Fruit fly (Drosophila melanogaster) whole organism, embryonic: ENCODE results near the gene CG15390.

ENCODE experiments used
- Abd-B ChIP-seq: fragments of 200-800 bp; sonication (Bioruptor generic); optimal IDR thresholded peaks from 2 replicates; lab custom pipeline; 2018; ENCODE audit warnings: missing biosample characterization, mild to moderate bottlenecking, missing genetic modification characterization, moderate library complexity
- Bdp1 ChIP-seq: fragments of 200-800 bp; sonication (Bioruptor generic); optimal IDR thresholded peaks from 3 replicates; lab custom pipeline; 2016; ENCODE audit warnings: missing biosample characterization, missing genetic modification characterization
- Bgb ChIP-seq: fragments of 200-800 bp; sonication (Bioruptor generic); IDR thresholded peaks from 2 replicates; pipeline ENCODE4 v1.3.6; 2022; ENCODE audit warnings: missing biosample characterization, missing genetic modification characterization; ENCODE audit not compliant: partially characterized antibody
- CG13287 ChIP-seq: fragments of 200-800 bp; sonication (Bioruptor generic); IDR thresholded peaks from 2 replicates; pipeline ENCODE4 v1.3.6; 2022; ENCODE audit warnings: missing biosample characterization, missing genetic modification characterization; ENCODE audit not compliant: partially characterized antibody
- CG13624 ChIP-seq: fragments of 200-800 bp; sonication (Bioruptor generic); optimal IDR thresholded peaks from 2 replicates; lab custom pipeline; 2016; ENCODE audit warnings: missing biosample characterization, missing genetic modification characterization
- CG14014 ChIP-seq: fragments of 200-800 bp; sonication (Bioruptor generic); IDR thresholded peaks from 2 replicates; pipeline ENCODE4 v1.3.6; 2022; ENCODE audit warnings: missing biosample characterization, missing genetic modification characterization
- CG14860 ChIP-seq: fragments of 200-800 bp; sonication (Bioruptor generic); IDR thresholded peaks from 3 replicates; pipeline ENCODE4 v1.3.6; 2022; ENCODE audit warnings: missing biosample characterization, missing genetic modification characterization; ENCODE audit not compliant: partially characterized antibody
- CG17359 ChIP-seq: fragments of 200-800 bp; sonication (Bioruptor generic); optimal IDR thresholded peaks from 3 replicates; lab custom pipeline; 2018; ENCODE audit warnings: missing biosample characterization, mild to moderate bottlenecking, missing genetic modification characterization, moderate library complexity
- CG17361 ChIP-seq: fragments of 200-800 bp; sonication (Bioruptor generic); IDR thresholded peaks from 3 replicates; pipeline ENCODE4 v1.3.6; 2022; ENCODE audit warnings: missing biosample characterization, missing genetic modification characterization
- CG2678 ChIP-seq: fragments of 200-800 bp; sonication (Bioruptor generic); optimal IDR thresholded peaks from 3 replicates; lab custom pipeline; 2019; ENCODE audit warnings: missing biosample characterization, mild to moderate bottlenecking, missing genetic modification characterization, moderate library complexity
- CG32532 ChIP-seq: fragments of 200-800 bp; sonication (Bioruptor generic); IDR thresholded peaks from 2 replicates; pipeline ENCODE4 v1.3.6; 2022; ENCODE audit warnings: missing biosample characterization, missing genetic modification characterization
- CG34422 ChIP-seq: fragments of 200-800 bp; sonication (Bioruptor generic); IDR thresholded peaks from 3 replicates; pipeline ENCODE4 v1.3.6; 2022; ENCODE audit warnings: missing biosample characterization, missing genetic modification characterization
- CG4617 ChIP-seq: fragments of 200-800 bp; sonication (Bioruptor generic); optimal IDR thresholded peaks from 3 replicates; lab custom pipeline; 2016; ENCODE audit warnings: missing biosample characterization, missing genetic modification characterization, borderline replicate concordance
- CG4820 ChIP-seq: fragments of 200-800 bp; sonication (Bioruptor generic); optimal IDR thresholded peaks from 3 replicates; lab custom pipeline; 2016; ENCODE audit warnings: missing biosample characterization, missing genetic modification characterization
- CG4854 ChIP-seq: fragments of 200-800 bp; sonication (Bioruptor generic); optimal IDR thresholded peaks from 2 replicates; lab custom pipeline; 2016; ENCODE audit warnings: missing biosample characterization, missing genetic modification characterization, inconsistent platforms
- CG6689 ChIP-seq: fragments of 200-800 bp; sonication (Bioruptor generic); IDR thresholded peaks from 2 replicates; pipeline ENCODE4 v1.3.6; 2022; ENCODE audit warnings: missing biosample characterization, missing genetic modification characterization
- CG7745 ChIP-seq: fragments of 200-800 bp; sonication (Bioruptor generic); optimal IDR thresholded peaks from 2 replicates; lab custom pipeline; 2018; ENCODE audit warnings: missing biosample characterization, mild to moderate bottlenecking, missing genetic modification characterization, moderate library complexity
- CG8478 ChIP-seq: fragments of >200 bp; optimal IDR thresholded peaks from 2 replicates; lab custom pipeline; 2018
- CG9932 ChIP-seq: fragments of 200-800 bp; sonication (Bioruptor generic); IDR thresholded peaks from 2 replicates; pipeline ENCODE4 v1.3.6; 2022; ENCODE audit warnings: missing biosample characterization, missing genetic modification characterization
- Deaf1 ChIP-seq: fragments of 200-800 bp; optimal IDR thresholded peaks from 3 replicates; lab custom pipeline; 2019; ENCODE audit warnings: missing biosample characterization, mild to moderate bottlenecking, missing genetic modification characterization, moderate library complexity
- Drgx ChIP-seq: fragments of 200-800 bp; sonication (Bioruptor generic); IDR thresholded peaks from 2 replicates; pipeline ENCODE4 v1.3.6; 2022; ENCODE audit warnings: missing biosample characterization, missing genetic modification characterization
- GATAe ChIP-seq: fragments of 200-800 bp; sonication (Bioruptor generic); conservative IDR thresholded peaks from 2 replicates; pipeline ENCODE4 v1.3.6; 2022; ENCODE audit warnings: missing biosample characterization, missing genetic modification characterization
- HLH54F ChIP-seq: fragments of 200-800 bp; sonication (Bioruptor generic); optimal IDR thresholded peaks from 3 replicates; lab custom pipeline; 2016; ENCODE audit warnings: missing biosample characterization, missing genetic modification characterization
- MESR4 ChIP-seq: fragments of 200-800 bp; sonication (Bioruptor generic); optimal IDR thresholded peaks from 2 replicates; lab custom pipeline; 2018; ENCODE audit warnings: missing biosample characterization, mild to moderate bottlenecking, missing genetic modification characterization, moderate library complexity
- Med ChIP-seq: fragments of 200-800 bp; sonication (Bioruptor generic); peaks from one replicate; lab custom pipeline; 2016; ENCODE audit warnings: missing biosample characterization, missing genetic modification characterization, mild to moderate bottlenecking, inconsistent platforms, moderate library complexity
- Side ChIP-seq: fragments of 200-800 bp; sonication (Bioruptor generic); optimal IDR thresholded peaks from 2 replicates; lab custom pipeline; 2016; ENCODE audit warnings: missing biosample characterization, missing genetic modification characterization
- Sin3A ChIP-seq: fragments of >200 bp; optimal IDR thresholded peaks from 2 replicates; lab custom pipeline; 2018
- Trl ChIP-seq, 3 experiments: fragments of >200 bp in 2 of 3; fragments of 200-800 bp in 1 of 3; sonication (Bioruptor generic) in 1 of 3; optimal IDR thresholded peaks; 2 replicates in 1 of 3; 3 replicates in 2 of 3; lab custom pipeline; 2016 to 2017; ENCODE audit warnings: missing biosample characterization in 1 of 3, missing genetic modification characterization in 1 of 3
- YL-1 ChIP-seq: fragments of 200-800 bp; sonication (Bioruptor generic); optimal IDR thresholded peaks from 3 replicates; lab custom pipeline; 2017; ENCODE audit warnings: missing biosample characterization, mild to moderate bottlenecking, missing genetic modification characterization
- ato ChIP-seq: fragments of 200-800 bp; sonication (Bioruptor generic); IDR thresholded peaks from 2 replicates; pipeline ENCODE4 v1.3.6; 2022; ENCODE audit warnings: missing biosample characterization, missing genetic modification characterization; ENCODE audit not compliant: partially characterized antibody
- cg ChIP-seq: fragments of 200-800 bp; sonication (Bioruptor generic); optimal IDR thresholded peaks from 3 replicates; lab custom pipeline; 2019; ENCODE audit warnings: missing biosample characterization, mild to moderate bottlenecking, missing genetic modification characterization, moderate library complexity
- chinmo ChIP-seq: fragments of 200-800 bp; sonication (Bioruptor generic); IDR thresholded peaks from 4 replicates; pipeline ENCODE4 v1.3.6; 2022; ENCODE audit warnings: missing biosample characterization, missing genetic modification characterization; ENCODE audit not compliant: partially characterized antibody
- chm ChIP-seq: fragments of 200-800 bp; sonication (Bioruptor generic); IDR thresholded peaks from 2 replicates; pipeline ENCODE4 v1.3.6; 2022; ENCODE audit warnings: missing biosample characterization, missing genetic modification characterization
- dimm ChIP-seq: fragments of 200-800 bp; sonication (Bioruptor generic); IDR thresholded peaks from 2 replicates; pipeline ENCODE4 v1.3.6; 2022; ENCODE audit warnings: missing biosample characterization, missing genetic modification characterization
- esg ChIP-seq: fragments of 200-800 bp; sonication (Bioruptor generic); conservative IDR thresholded peaks from 2 replicates; pipeline ENCODE4 v1.3.6; 2022; ENCODE audit warnings: missing biosample characterization, missing genetic modification characterization
- grau ChIP-seq: fragments of 200-800 bp; optimal IDR thresholded peaks from 3 replicates; lab custom pipeline; 2019; ENCODE audit warnings: missing biosample characterization, mild to moderate bottlenecking, missing genetic modification characterization, moderate library complexity
- hb ChIP-seq: fragments of 200-800 bp; sonication (Bioruptor generic); IDR thresholded peaks from 3 replicates; pipeline ENCODE4 v1.3.6; 2022; ENCODE audit warnings: missing biosample characterization, missing genetic modification characterization; ENCODE audit not compliant: partially characterized antibody
- her ChIP-seq: fragments of 200-800 bp; sonication (Bioruptor generic); optimal IDR thresholded peaks from 2 replicates; lab custom pipeline; 2016; ENCODE audit warnings: missing biosample characterization, missing genetic modification characterization
- inv ChIP-seq: fragments of 200-800 bp; sonication (Bioruptor generic); IDR thresholded peaks from 2 replicates; pipeline ENCODE4 v1.3.6; 2022; ENCODE audit warnings: missing biosample characterization, missing genetic modification characterization; ENCODE audit not compliant: partially characterized antibody
- ken ChIP-seq: fragments of 200-800 bp; sonication (Bioruptor generic); IDR thresholded peaks from 3 replicates; pipeline ENCODE4 v1.3.6; 2022; ENCODE audit warnings: missing biosample characterization, missing genetic modification characterization
- lov ChIP-seq, 2 experiments: fragments of 200-800 bp in 1 of 2; fragments of >200 bp in 1 of 2; sonication (Bioruptor generic) in 1 of 2; IDR thresholded peaks in 1 of 2; optimal IDR thresholded peaks in 1 of 2; 2 replicates in 1 of 2; 3 replicates in 1 of 2; pipeline versions ENCODE4 v1.3.6 to Lab custom; 2017 to 2022; ENCODE audit warnings: missing biosample characterization in 1 of 2, missing genetic modification characterization in 1 of 2
- pros ChIP-seq: fragments of 200-800 bp; sonication (Bioruptor generic); optimal IDR thresholded peaks from 3 replicates; lab custom pipeline; 2019; ENCODE audit warnings: missing biosample characterization, mild to moderate bottlenecking, missing genetic modification characterization, moderate library complexity
- pzg ChIP-seq: fragments of 200-800 bp; sonication (Bioruptor generic); optimal IDR thresholded peaks from 3 replicates; lab custom pipeline; 2018; ENCODE audit warnings: missing biosample characterization, mild to moderate bottlenecking, missing genetic modification characterization, moderate library complexity
- slbo ChIP-seq: fragments of 200-800 bp; sonication (Bioruptor generic); IDR thresholded peaks from 2 replicates; pipeline ENCODE4 v1.3.6; 2022; ENCODE audit warnings: missing biosample characterization, missing genetic modification characterization
- tll ChIP-seq, 2 experiments: fragments of 200-800 bp in 1 of 2; fragments of >200 bp in 1 of 2; sonication (Bioruptor generic) in 1 of 2; optimal IDR thresholded peaks; 2 replicates each; lab custom pipeline; 2017 to 2019; ENCODE audit warnings: missing biosample characterization in 2 of 2, missing genetic modification characterization in 2 of 2, mild to moderate bottlenecking in 1 of 2, moderate library complexity in 1 of 2
- ttk ChIP-seq: fragments of 200-800 bp; sonication (Bioruptor generic); IDR thresholded peaks from 2 replicates; pipeline ENCODE4 v2.1.2; 2022; ENCODE audit warnings: missing biosample characterization, missing genetic modification characterization
- vvl ChIP-seq: fragments of 200-800 bp; sonication (Bioruptor generic); IDR thresholded peaks from 2 replicates; pipeline ENCODE4 v1.3.6; 2022; ENCODE audit warnings: missing biosample characterization, missing genetic modification characterization
- wdn ChIP-seq: fragments of 200-800 bp; sonication (Bioruptor generic); IDR thresholded peaks from 2 replicates; pipeline ENCODE4 v1.3.6; 2022; ENCODE audit warnings: missing biosample characterization, missing genetic modification characterization

The CG15390 gene

DNA sequence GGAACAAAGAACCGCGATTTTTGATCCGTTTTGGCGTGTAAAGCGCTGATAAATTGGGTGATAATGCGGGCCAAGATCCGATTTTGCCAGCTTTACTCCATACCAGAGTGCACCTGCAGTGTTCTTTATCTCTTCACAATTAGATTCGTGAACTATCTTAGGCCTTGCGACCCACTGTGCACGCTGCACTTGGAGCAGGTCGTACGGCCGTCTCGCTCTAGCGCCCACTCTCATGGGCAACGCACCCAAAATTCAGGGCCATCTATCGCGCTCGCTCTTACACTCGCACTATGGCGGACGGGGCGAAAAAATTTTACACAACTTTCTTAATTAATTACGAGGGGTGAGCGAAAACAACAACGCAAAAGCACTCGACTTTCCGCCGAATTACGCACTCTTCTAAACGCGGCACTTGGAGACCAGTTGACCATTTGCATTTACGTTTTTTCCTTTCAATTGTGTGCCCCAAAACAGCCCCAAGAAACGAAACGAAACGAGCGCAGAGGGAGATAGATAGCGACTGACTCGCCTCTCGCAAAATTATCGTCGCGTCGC is 10.2 kb upstream of the CG15390 start (continued):
- TF ChIP-seq Bgb (GFP tag; lab: Robert Waterston, UW) (peak; percentile 49; the same call in 1 of the 2 replicates), CG4820 (GFP tag; lab: Kevin White, UChicago) (no peak), Deaf1 (tag; lab: Kevin White, UChicago) (peak; percentile 60), CG32532 (GFP tag; lab: Robert Waterston, UW) (peak; percentile 45; the same call in 1 of the 2 replicates), lov (optimal IDR thresholded peaks at IDR 0.05; lab: Kevin White, UChicago) (no peak), lov (GFP tag; IDR thresholded peaks at IDR 0.05; lab: Robert Waterston, UW) (no peak), CG4617 (peak; percentile 77), CG13287 (GFP tag; lab: Robert Waterston, UW) (peak; percentile 27; the same call in 1 of the 2 replicates), inv (GFP tag; lab: Robert Waterston, UW) (0 out of 2 replicates have a peak, but pooled peaks have one; percentile 28), CG4854 (GFP tag; lab: Kevin White, UChicago) (no peak), CG14014 (GFP tag; lab: Robert Waterston, UW) (0 out of 2 replicates have a peak, but pooled peaks have one; percentile 13), grau (tag; lab: Kevin White, UChicago) (no peak), MESR4 (peak; percentile 88), CG6689 (GFP tag; lab: Robert Waterston, UW) (no peak), chinmo (peak; percentile 98), wdn (GFP tag; lab: Robert Waterston, UW) (no peak), dimm (GFP tag; lab: Robert Waterston, UW) (no peak), Sin3A (lab: Kevin White, UChicago) (no peak), cg (GFP tag; lab: Kevin White, UChicago) (peak; percentile 51), CG17361 (GFP tag; lab: Robert Waterston, UW) (no peak), esg (GFP tag; lab: Robert Waterston, UW) (peak; percentile 36; the same call in 1 of the 2 replicates), Med (GFP tag; lab: Kevin White, UChicago) (peak; percentile 84), ken (GFP tag; lab: Robert Waterston, UW) (peak; percentile 53; the same call in 1 of the 3 replicates), GATAe (0 out of 2 replicates have a peak, but pooled peaks have one; percentile 15), CG34422 (GFP tag; lab: Robert Waterston, UW) (peak; percentile 34; the same call in 1 of the 3 replicates), Side (GFP tag; lab: Kevin White, UChicago) (no peak), CG8478 (lab: Kevin White, UChicago) (peak; percentile 95), her (GFP tag; lab: Kevin White, UChicago) (peak; percentile 6), HLH54F (no peak), slbo (peak; percentile 41), Drgx (GFP tag; lab: Robert Waterston, UW) (peak; percentile 13; the same call in 1 of the 2 replicates), tll (GFP tag; optimal IDR thresholded peaks at IDR 0.05; lab: Kevin White, UChicago) (peak in 1 of 2 experiments; percentile 27), Bdp1 (GFP tag; lab: Kevin White, UChicago) (no peak), CG14860 (0 out of 3 replicates have a peak, but pooled peaks have one; percentile 28), hb (peak; percentile 63; the same call in 1 of the 3 replicates), CG2678 (no peak), YL-1 (peak; percentile 68), CG7745 (tag; lab: Kevin White, UChicago) (peak; percentile 88), Abd-B (GFP tag; lab: Kevin White, UChicago) (peak; percentile 22), CG9932 (GFP tag; lab: Robert Waterston, UW) (0 out of 2 replicates have a peak, but pooled peaks have one; percentile 6), ttk (GFP tag; lab: Robert Waterston, UW) (no peak), pros (GFP tag; lab: Kevin White, UChicago) (peak; percentile 41), Trl (optimal IDR thresholded peaks at IDR 0.05; lab: Kevin White, UChicago) (peak in 1 of 2 experiments; percentile 21), Trl (GFP tag; optimal IDR thresholded peaks at IDR 0.05; lab: Kevin White, UChicago) (peak; percentile 20), pzg (peak; percentile 7), ato (GFP tag; lab: Robert Waterston, UW) (0 out of 2 replicates have a peak, but pooled peaks have one; percentile 20), CG13624 (peak; percentile 19), chm (GFP tag; lab: Robert Waterston, UW) (0 out of 2 replicates have a peak, but pooled peaks have one; percentile 9), vvl (GFP tag; lab: Robert Waterston, UW) (no peak), CG17359 (no peak)
